Fruit fly (Drosophila melanogaster) whole organism, embryonic: Measurements from ENCODE around the gene blp.

Experiments
- Abd-B ChIP-seq: fragments of 200-800 bp; sonication (Bioruptor generic); optimal IDR thresholded peaks from 2 replicates; lab custom pipeline; 2018; ENCODE audit warnings: missing biosample characterization, mild to moderate bottlenecking, missing genetic modification characterization, moderate library complexity
- Asciz ChIP-seq: fragments of 200-800 bp; sonication (Bioruptor generic); optimal IDR thresholded peaks from 2 replicates; lab custom pipeline; 2017; ENCODE audit warnings: missing biosample characterization, mild to moderate bottlenecking, missing genetic modification characterization, missing genetic modification reagents
- Atf3 ChIP-seq: fragments of 200-800 bp; sonication (Bioruptor generic); optimal IDR thresholded peaks from 3 replicates; lab custom pipeline; 2016; ENCODE audit warnings: missing biosample characterization, missing genetic modification characterization
- BEAF-32 ChIP-seq: fragments of 200-800 bp; sonication (Bioruptor generic); optimal IDR thresholded peaks from 3 replicates; lab custom pipeline; 2017; ENCODE audit warnings: missing biosample characterization, missing genetic modification characterization, mild to moderate bottlenecking, moderate library complexity, missing genetic modification reagents
- CG11560 ChIP-seq: fragments of 200-800 bp; sonication (Bioruptor generic); IDR thresholded peaks from 3 replicates; pipeline ENCODE4 v1.3.6; 2022; ENCODE audit warnings: missing biosample characterization, missing genetic modification characterization
- CG12071 ChIP-seq: fragments of 200-800 bp; sonication (Bioruptor generic); optimal IDR thresholded peaks from 3 replicates; lab custom pipeline; 2018; ENCODE audit warnings: missing biosample characterization, mild to moderate bottlenecking, missing genetic modification characterization
- CG1529 ChIP-seq: fragments of 200-800 bp; sonication (Bioruptor generic); optimal IDR thresholded peaks from 3 replicates; lab custom pipeline; 2018; ENCODE audit warnings: missing biosample characterization, missing genetic modification characterization
- CG1647 ChIP-seq: fragments of 200-800 bp; sonication (Bioruptor generic); optimal IDR thresholded peaks from 3 replicates; lab custom pipeline; 2016; ENCODE audit warnings: missing biosample characterization, missing genetic modification characterization
- CG17328 ChIP-seq: fragments of 200-800 bp; sonication (Bioruptor generic); IDR thresholded peaks from 2 replicates; pipeline ENCODE4 v1.3.6; 2022; ENCODE audit warnings: missing biosample characterization, missing genetic modification characterization
- CG17802 ChIP-seq: fragments of 200-800 bp; sonication (Bioruptor generic); optimal IDR thresholded peaks from 2 replicates; lab custom pipeline; 2018; ENCODE audit warnings: missing biosample characterization, mild to moderate bottlenecking, missing genetic modification characterization, moderate library complexity
- CG17912 ChIP-seq: fragments of 200-800 bp; sonication (Bioruptor generic); optimal IDR thresholded peaks from 2 replicates; lab custom pipeline; 2018; ENCODE audit warnings: missing biosample characterization, mild to moderate bottlenecking, missing genetic modification characterization
- CG2202 ChIP-seq: fragments of 200-800 bp; sonication (Bioruptor generic); optimal IDR thresholded peaks from 2 replicates; lab custom pipeline; 2018; ENCODE audit warnings: missing biosample characterization, mild to moderate bottlenecking, missing genetic modification characterization
- CG3065 ChIP-seq: fragments of 200-800 bp; sonication (Bioruptor generic); optimal IDR thresholded peaks from 2 replicates; lab custom pipeline; 2016; ENCODE audit warnings: missing biosample characterization, missing genetic modification characterization
- CG32772 ChIP-seq: fragments of 200-800 bp; sonication (Bioruptor generic); IDR thresholded peaks from 2 replicates; pipeline ENCODE4 v1.3.6; 2022; ENCODE audit warnings: missing biosample characterization, missing genetic modification characterization
- CG34376 ChIP-seq: fragments of 200-800 bp; sonication (Bioruptor generic); optimal IDR thresholded peaks from 2 replicates; lab custom pipeline; 2018; ENCODE audit warnings: missing biosample characterization, mild to moderate bottlenecking, missing genetic modification characterization
- CG7928 ChIP-seq: fragments of 200-800 bp; sonication (Bioruptor generic); optimal IDR thresholded peaks from 2 replicates; lab custom pipeline; 2017; ENCODE audit warnings: missing biosample characterization, mild to moderate bottlenecking, missing genetic modification characterization
- CG8089 ChIP-seq: fragments of 200-800 bp; sonication (Bioruptor generic); optimal IDR thresholded peaks from 3 replicates; lab custom pipeline; 2016; ENCODE audit warnings: missing biosample characterization, missing genetic modification characterization
- CG8359 ChIP-seq: fragments of 200-800 bp; sonication (Bioruptor generic); optimal IDR thresholded peaks from 2 replicates; lab custom pipeline; 2017; ENCODE audit warnings: missing biosample characterization, mild to moderate bottlenecking, missing genetic modification characterization, borderline replicate concordance
- CG8388 ChIP-seq: fragments of 200-800 bp; sonication (Bioruptor generic); optimal IDR thresholded peaks from 2 replicates; lab custom pipeline; 2019; ENCODE audit warnings: missing biosample characterization, mild to moderate bottlenecking, missing genetic modification characterization, moderate library complexity
- CkIIα-i1 ChIP-seq: fragments of 200-800 bp; sonication (Bioruptor generic); IDR thresholded peaks from 2 replicates; pipeline ENCODE4 v1.3.6; 2022; ENCODE audit warnings: missing biosample characterization, missing genetic modification characterization
- D19B ChIP-seq: fragments of 200-800 bp; sonication (Bioruptor generic); optimal IDR thresholded peaks from 2 replicates; lab custom pipeline; 2017; ENCODE audit warnings: missing biosample characterization, mild to moderate bottlenecking, missing genetic modification characterization
- Elba2 ChIP-seq: fragments of 200-800 bp; sonication (Bioruptor generic); optimal IDR thresholded peaks from 3 replicates; lab custom pipeline; 2016; ENCODE audit warnings: missing biosample characterization, missing genetic modification characterization
- HmgZ ChIP-seq: fragments of 200-800 bp; sonication (Bioruptor generic); optimal IDR thresholded peaks from 2 replicates; lab custom pipeline; 2018; ENCODE audit warnings: missing biosample characterization, mild to moderate bottlenecking, missing genetic modification characterization
- Hr39 ChIP-seq: fragments of >200 bp; optimal IDR thresholded peaks from 2 replicates; lab custom pipeline; 2017
- Jarid2 ChIP-seq: fragments of 200-800 bp; sonication (Bioruptor generic); optimal IDR thresholded peaks from 3 replicates; lab custom pipeline; 2017; ENCODE audit warnings: mild to moderate bottlenecking, missing biosample characterization, missing genetic modification reagents, missing genetic modification characterization
- Opbp ChIP-seq: fragments of 200-800 bp; sonication (Bioruptor generic); IDR thresholded peaks from 3 replicates; pipeline ENCODE4 v1.3.6; 2022; ENCODE audit warnings: missing biosample characterization, missing genetic modification characterization; ENCODE audit not compliant: partially characterized antibody
- Pdp1 ChIP-seq, 2 experiments: fragments of 200-800 bp; sonication (Bioruptor generic); optimal IDR thresholded peaks; 3 replicates each; lab custom pipeline; 2016; ENCODE audit warnings: missing biosample characterization in 2 of 2, missing genetic modification characterization in 2 of 2, mild to moderate bottlenecking in 1 of 2, moderate library complexity in 1 of 2
- Xbp1 ChIP-seq: fragments of 200-800 bp; sonication (Bioruptor generic); optimal IDR thresholded peaks from 3 replicates; lab custom pipeline; 2016; ENCODE audit warnings: missing biosample characterization, mild to moderate bottlenecking, missing genetic modification characterization
- bab2 ChIP-seq: fragments of 200-800 bp; sonication (Bioruptor generic); optimal IDR thresholded peaks from 2 replicates; lab custom pipeline; 2016; ENCODE audit warnings: missing biosample characterization, missing genetic modification characterization
- cas ChIP-seq: fragments of 200-800 bp; sonication (Bioruptor generic); IDR thresholded peaks from 2 replicates; pipeline ENCODE4 v1.3.6; 2022; ENCODE audit warnings: missing biosample characterization, missing genetic modification characterization
- cg ChIP-seq: fragments of 200-800 bp; sonication (Bioruptor generic); optimal IDR thresholded peaks from 3 replicates; lab custom pipeline; 2019; ENCODE audit warnings: missing biosample characterization, mild to moderate bottlenecking, missing genetic modification characterization, moderate library complexity
- crc ChIP-seq: fragments of 200-800 bp; sonication (Bioruptor generic); optimal IDR thresholded peaks from 2 replicates; lab custom pipeline; 2016; ENCODE audit warnings: missing biosample characterization, missing genetic modification characterization
- da ChIP-seq: fragments of 200-800 bp; sonication (Bioruptor generic); optimal IDR thresholded peaks from 2 replicates; lab custom pipeline; 2016; ENCODE audit warnings: missing biosample characterization, missing genetic modification characterization
- dati ChIP-seq: fragments of 200-800 bp; sonication (Bioruptor generic); IDR thresholded peaks from 2 replicates; pipeline ENCODE4 v1.3.6; 2022; ENCODE audit warnings: missing biosample characterization, missing genetic modification characterization
- dmrt99B ChIP-seq: fragments of 200-800 bp; sonication (Bioruptor generic); optimal IDR thresholded peaks from 2 replicates; lab custom pipeline; 2018; ENCODE audit warnings: missing biosample characterization, mild to moderate bottlenecking, missing genetic modification characterization, moderate library complexity
- en ChIP-seq: fragments of 200-800 bp; sonication (Bioruptor generic); optimal IDR thresholded peaks from 2 replicates; lab custom pipeline; 2016; ENCODE audit warnings: missing biosample characterization, missing genetic modification characterization
- ftz-f1 ChIP-seq: fragments of 200-800 bp; sonication (Bioruptor generic); optimal IDR thresholded peaks from 2 replicates; lab custom pipeline; 2016; ENCODE audit warnings: missing biosample characterization, missing genetic modification characterization
- h ChIP-seq: fragments of >200 bp; optimal IDR thresholded peaks from 2 replicates; lab custom pipeline; 2017
- jigr1 ChIP-seq: fragments of 200-800 bp; sonication (Bioruptor generic); IDR thresholded peaks from 3 replicates; pipeline ENCODE4 v1.3.6; 2022; ENCODE audit warnings: missing biosample characterization, missing genetic modification characterization
- jing ChIP-seq: fragments of 200-800 bp; sonication (Bioruptor generic); optimal IDR thresholded peaks from 2 replicates; lab custom pipeline; 2018; ENCODE audit warnings: missing biosample characterization, mild to moderate bottlenecking, missing genetic modification characterization
- nau ChIP-seq: fragments of 200-800 bp; sonication (Bioruptor generic); optimal IDR thresholded peaks from 3 replicates; lab custom pipeline; 2017; ENCODE audit warnings: missing biosample characterization, mild to moderate bottlenecking, missing genetic modification characterization, missing genetic modification reagents
- nmo ChIP-seq: fragments of 200-800 bp; sonication (Bioruptor generic); optimal IDR thresholded peaks from 2 replicates; lab custom pipeline; 2018; ENCODE audit warnings: missing biosample characterization, mild to moderate bottlenecking, missing genetic modification characterization, moderate library complexity
- pita ChIP-seq: fragments of 200-800 bp; sonication (Bioruptor generic); optimal IDR thresholded peaks from 2 replicates; lab custom pipeline; 2017; ENCODE audit warnings: missing biosample characterization, mild to moderate bottlenecking, missing genetic modification characterization
- rib ChIP-seq: fragments of 200-800 bp; sonication (Bioruptor generic); IDR thresholded peaks from 2 replicates; pipeline ENCODE4 v1.3.6; 2022; ENCODE audit warnings: missing biosample characterization, missing genetic modification characterization
- run ChIP-seq: fragments of 200-800 bp; sonication (Bioruptor generic); optimal IDR thresholded peaks from 3 replicates; lab custom pipeline; 2018; ENCODE audit warnings: missing biosample characterization, mild to moderate bottlenecking, missing genetic modification characterization
- slp2 ChIP-seq: fragments of 200-800 bp; sonication (Bioruptor generic); optimal IDR thresholded peaks from 2 replicates; lab custom pipeline; 2016; ENCODE audit warnings: missing biosample characterization, missing genetic modification characterization
- tap ChIP-seq: fragments of 200-800 bp; optimal IDR thresholded peaks from 3 replicates; lab custom pipeline; 2019; ENCODE audit warnings: missing biosample characterization, mild to moderate bottlenecking, missing genetic modification characterization, moderate library complexity
- trem ChIP-seq: fragments of 200-800 bp; optimal IDR thresholded peaks from 3 replicates; lab custom pipeline; 2019; ENCODE audit warnings: missing biosample characterization, mild to moderate bottlenecking, missing genetic modification characterization, moderate library complexity
- tup ChIP-seq: fragments of 200-800 bp; sonication (Bioruptor generic); optimal IDR thresholded peaks from 2 replicates; lab custom pipeline; 2016; ENCODE audit warnings: missing biosample characterization, mild to moderate bottlenecking, missing genetic modification characterization, moderate library complexity
- wdn ChIP-seq: fragments of 200-800 bp; sonication (Bioruptor generic); IDR thresholded peaks from 2 replicates; pipeline ENCODE4 v1.3.6; 2022; ENCODE audit warnings: missing biosample characterization, missing genetic modification characterization
- zen ChIP-seq: fragments of 200-800 bp; sonication (Bioruptor generic); optimal IDR thresholded peaks from 3 replicates; lab custom pipeline; 2018; ENCODE audit warnings: missing biosample characterization, mild to moderate bottlenecking, missing genetic modification characterization, moderate library complexity

The blp gene

DNA sequence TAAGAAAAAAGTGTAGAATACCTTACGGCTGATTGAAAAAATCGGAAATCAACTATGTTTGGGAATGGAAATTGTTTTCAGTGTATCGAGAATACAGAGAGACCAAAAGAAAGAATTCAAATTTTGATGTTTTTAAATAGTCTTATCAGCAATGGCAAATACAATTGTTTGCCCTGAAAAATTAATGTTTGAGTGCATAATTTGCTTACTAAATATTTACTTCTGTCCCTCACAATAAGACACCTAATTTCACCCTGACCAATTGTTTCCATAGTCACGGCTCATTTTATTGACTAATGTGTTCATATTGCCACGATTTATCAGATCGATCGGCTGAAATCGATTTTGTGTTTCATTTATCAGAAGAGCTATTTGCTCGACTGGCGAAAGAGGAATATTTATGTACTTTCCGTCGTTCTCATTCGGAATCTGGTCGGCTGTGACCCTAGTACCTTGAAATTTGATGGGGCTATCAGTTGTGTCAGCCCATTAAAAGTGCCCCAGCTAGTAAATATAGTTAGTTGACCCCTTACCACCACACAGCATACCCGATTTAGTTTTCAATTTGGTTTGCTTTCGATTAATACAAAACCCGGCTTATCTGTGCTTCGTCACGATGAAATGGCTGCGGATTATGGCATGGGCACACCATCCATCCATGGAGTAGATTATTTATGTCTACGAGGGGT, 50.0 kb downstream of the blp start (continued):
- TF ChIP-seq CG17802 (no peak), nau (peak; percentile 38), Xbp1 (GFP tag; lab: Kevin White, UChicago) (no peak), trem (tag; lab: Kevin White, UChicago) (peak; percentile 51), CG34376 (GFP tag; lab: Kevin White, UChicago) (peak; percentile 90), CG11560 (tag; lab: Robert Waterston, UW) (no peak), HmgZ (no peak), da (GFP tag; lab: Kevin White, UChicago) (no peak), Pdp1 (GFP tag; optimal IDR thresholded peaks at IDR 0.05; lab: Kevin White, UChicago) (peak in 1 of 2 experiments; percentile 9), CG8359 (GFP tag; lab: Kevin White, UChicago) (peak; percentile 21), CG8388 (GFP tag; lab: Kevin White, UChicago) (peak; percentile 38), CG3065 (GFP tag; lab: Kevin White, UChicago) (no peak), cg (GFP tag; lab: Kevin White, UChicago) (no peak), Opbp (GFP tag; lab: Robert Waterston, UW) (no peak), cas (no peak), jing (no peak), Elba2 (no peak), jigr1 (GFP tag; lab: Robert Waterston, UW) (no peak), h (no peak), bab2 (GFP tag; lab: Kevin White, UChicago) (no peak), nmo (GFP tag; lab: Kevin White, UChicago) (no peak), Asciz (GFP tag; lab: Kevin White, UChicago) (peak; percentile 77), CG17328 (GFP tag; lab: Robert Waterston, UW) (peak; percentile 51), BEAF-32 (GFP tag; lab: Kevin White, UChicago) (no peak), run (tag; lab: Kevin White, UChicago) (no peak), dati (GFP tag; lab: Robert Waterston, UW) (no peak), CG1529 (GFP tag; lab: Kevin White, UChicago) (peak; percentile 37), CG17912 (GFP tag; lab: Kevin White, UChicago) (no peak), Hr39 (lab: Kevin White, UChicago) (no peak), tup (no peak), ftz-f1 (GFP tag; lab: Kevin White, UChicago) (no peak), CG8089 (GFP tag; lab: Kevin White, UChicago) (no peak), Jarid2 (GFP tag; lab: Kevin White, UChicago) (no peak), zen (tag; lab: Kevin White, UChicago) (no peak), CG1647 (GFP tag; lab: Kevin White, UChicago) (no peak), Abd-B (GFP tag; lab: Kevin White, UChicago) (no peak), pita (GFP tag; lab: Kevin White, UChicago) (no peak), CG7928 (no peak), en (GFP tag; lab: Kevin White, UChicago) (no peak), CG12071 (GFP tag; lab: Kevin White, UChicago) (peak; percentile 19), dmrt99B (tag; lab: Kevin White, UChicago) (peak; percentile 47), CG32772 (GFP tag; lab: Robert Waterston, UW) (no peak), rib (GFP tag; lab: Robert Waterston, UW) (no peak), Atf3 (GFP tag; lab: Kevin White, UChicago) (no peak), crc (GFP tag; lab: Kevin White, UChicago) (no peak), wdn (GFP tag; lab: Robert Waterston, UW) (no peak), CG2202 (peak; percentile 61), slp2 (no peak), tap (tag; lab: Kevin White, UChicago) (peak; percentile 53), D19B (GFP tag; lab: Kevin White, UChicago) (no peak), CkIIα-i1 (GFP tag; lab: Robert Waterston, UW) (no peak)
